Worm (Caenorhabditis elegans) whole organism, L4 larva: ENCODE measurements around the gene C25E10.11.

Experiments
- F44E2.7 ChIP-seq: fragments of 200-800 bp; sonication (Bioruptor generic); IDR thresholded peaks from 2 replicates; pipeline ENCODE4 v2.1.2; 2022; ENCODE audit warnings: missing genetic modification characterization, missing compliant biosample characterization
- Y105C5A.15 ChIP-seq: fragments of 200-800 bp; sonication (Bioruptor generic); IDR thresholded peaks from 2 replicates; pipeline ENCODE4 v1.3.6; 2022; ENCODE audit warnings: missing genetic modification characterization, missing compliant biosample characterization
- Y48G9A.11 ChIP-seq: fragments of 200-800 bp; sonication (Bioruptor generic); IDR thresholded peaks from 2 replicates; pipeline ENCODE4 v1.3.6; 2022; ENCODE audit warnings: missing genetic modification reagents, missing genetic modification characterization, missing compliant biosample characterization
- Y75B8A.6 ChIP-seq: fragments of 200-800 bp; sonication (Bioruptor generic); IDR thresholded peaks from 2 replicates; pipeline ENCODE4 v1.3.6; 2022; ENCODE audit warnings: missing genetic modification reagents, missing genetic modification characterization, missing compliant biosample characterization
- aha-1 ChIP-seq: fragments of 150-350 bp; peaks from one replicate; lab custom pipeline; 2014; ENCODE audit warnings: missing biosample characterization, missing genetic modification characterization
- ama-1 ChIP-seq: fragments of 150-350 bp; optimal IDR thresholded peaks from 2 replicates; lab custom pipeline; 2014; ENCODE audit warnings: inconsistent platforms, mixed read lengths
- arid-1 ChIP-seq: fragments of 200-800 bp; sonication (Bioruptor generic); conservative IDR thresholded peaks from 2 replicates; pipeline ENCODE4 v1.3.6; 2022; ENCODE audit warnings: missing genetic modification reagents, missing genetic modification characterization, missing compliant biosample characterization
- ceh-20 ChIP-seq: fragments of 200-800 bp; sonication (Bioruptor generic); IDR thresholded peaks from 2 replicates; pipeline ENCODE4 v1.3.6; 2022; ENCODE audit warnings: missing genetic modification reagents, missing genetic modification characterization, missing compliant biosample characterization
- ceh-44 ChIP-seq: fragments of 200-800 bp; sonication (Bioruptor generic); IDR thresholded peaks from 2 replicates; pipeline ENCODE4 v1.3.6; 2022; ENCODE audit warnings: missing genetic modification reagents, missing genetic modification characterization, missing compliant biosample characterization
- ces-1 ChIP-seq: fragments of 150-350 bp; sonication (generic microtip); optimal IDR thresholded peaks from 4 replicates; lab custom pipeline; 2014; ENCODE audit warnings: missing biosample characterization, missing genetic modification reagents, missing genetic modification characterization
- cey-2 ChIP-seq: sonication (generic microtip); optimal IDR thresholded peaks from 3 replicates; lab custom pipeline; 2017; ENCODE audit warnings: missing genetic modification characterization, mild to moderate bottlenecking, missing compliant biosample characterization, antibody characterized with exemption, borderline replicate concordance; ENCODE audit not compliant: insufficient read depth
- ctbp-1 ChIP-seq: fragments of 200-800 bp; sonication (Bioruptor generic); IDR thresholded peaks from 2 replicates; pipeline ENCODE4 v1.3.6; 2022; ENCODE audit warnings: missing genetic modification reagents, missing genetic modification characterization, missing compliant biosample characterization
- daf-16 ChIP-seq, 3 experiments: sonication (generic microtip); optimal IDR thresholded peaks; 2 replicates each; lab custom pipeline; 2016 to 2017; ENCODE audit warnings: missing genetic modification characterization in 3 of 3, missing genetic modification reagents in 3 of 3, mild to moderate bottlenecking in 2 of 3, missing compliant biosample characterization in 2 of 3, missing biosample characterization in 1 of 3, moderate library complexity in 1 of 3
- daf-8 ChIP-seq: fragments of 200-800 bp; sonication (Bioruptor generic); IDR thresholded peaks from 2 replicates; pipeline ENCODE4 v1.3.6; 2022; ENCODE audit warnings: missing genetic modification characterization, missing compliant biosample characterization
- dmd-8 ChIP-seq: fragments of 200-800 bp; sonication (Bioruptor generic); IDR thresholded peaks from 2 replicates; pipeline ENCODE4 v1.3.6; 2022; ENCODE audit warnings: missing genetic modification characterization, missing compliant biosample characterization
- dmd-9 ChIP-seq: fragments of 200-800 bp; sonication (Bioruptor generic); IDR thresholded peaks from 2 replicates; pipeline ENCODE4 v1.3.6; 2022; ENCODE audit warnings: missing genetic modification reagents, missing genetic modification characterization, missing compliant biosample characterization
- dve-1 ChIP-seq: sonication (generic microtip); optimal IDR thresholded peaks from 2 replicates; lab custom pipeline; 2017; ENCODE audit warnings: antibody characterized with exemption, mild to moderate bottlenecking, missing genetic modification characterization, missing compliant biosample characterization; ENCODE audit not compliant: insufficient read depth
- fkh-10 ChIP-seq: fragments of 150-350 bp; optimal IDR thresholded peaks from 2 replicates; lab custom pipeline; 2014; ENCODE audit warnings: missing biosample characterization, missing genetic modification reagents, missing genetic modification characterization
- gei-8 ChIP-seq: fragments of 200-800 bp; sonication (Bioruptor generic); optimal IDR thresholded peaks from 2 replicates; lab custom pipeline; 2018; ENCODE audit warnings: mild to moderate bottlenecking, missing genetic modification characterization, missing compliant biosample characterization
- hlh-30 ChIP-seq: sonication (generic microtip); optimal IDR thresholded peaks from 2 replicates; lab custom pipeline; 2017; ENCODE audit warnings: antibody characterized with exemption, mild to moderate bottlenecking, missing genetic modification characterization, missing compliant biosample characterization; ENCODE audit not compliant: insufficient read depth
- lim-7 ChIP-seq: fragments of 200-800 bp; sonication (Bioruptor generic); IDR thresholded peaks from 2 replicates; pipeline ENCODE4 v1.3.6; 2022; ENCODE audit warnings: missing genetic modification characterization, missing compliant biosample characterization
- mep-1 ChIP-seq: fragments of 150-350 bp; sonication (generic microtip); optimal IDR thresholded peaks from 3 replicates; lab custom pipeline; 2014; ENCODE audit warnings: missing biosample characterization, missing genetic modification characterization
- nhr-102 ChIP-seq: sonication (generic microtip); optimal IDR thresholded peaks from 2 replicates; lab custom pipeline; 2016; ENCODE audit warnings: mild to moderate bottlenecking, missing genetic modification characterization, moderate library complexity, missing compliant biosample characterization
- nhr-237 ChIP-seq: sonication (generic microtip); optimal IDR thresholded peaks from 2 replicates; lab custom pipeline; 2017; ENCODE audit warnings: missing biosample characterization, missing genetic modification characterization
- nhr-28 ChIP-seq: fragments of 150-350 bp; optimal IDR thresholded peaks from 2 replicates; lab custom pipeline; 2014; ENCODE audit warnings: missing biosample characterization, missing genetic modification characterization
- nhr-42 ChIP-seq: fragments of 200-800 bp; sonication (Bioruptor generic); IDR thresholded peaks from 2 replicates; pipeline ENCODE4 v1.3.6; 2022; ENCODE audit warnings: missing genetic modification characterization, missing compliant biosample characterization
- nhr-6 ChIP-seq: fragments of 150-350 bp; optimal IDR thresholded peaks from 2 replicates; lab custom pipeline; 2014; ENCODE audit warnings: missing biosample characterization, missing genetic modification characterization
- nhr-77 ChIP-seq: fragments of 150-350 bp; optimal IDR thresholded peaks from 2 replicates; lab custom pipeline; 2014; ENCODE audit warnings: missing biosample characterization, missing genetic modification characterization
- php-3 ChIP-seq: fragments of 200-800 bp; sonication (Bioruptor generic); IDR thresholded peaks from 2 replicates; pipeline ENCODE4 v1.3.6; 2022; ENCODE audit warnings: missing genetic modification reagents, missing genetic modification characterization, missing compliant biosample characterization
- rbr-2 ChIP-seq: sonication (generic microtip); optimal IDR thresholded peaks from 2 replicates; lab custom pipeline; 2016; ENCODE audit warnings: missing genotype, missing genetic modification characterization, missing compliant biosample characterization
- snpc-4 ChIP-seq: fragments of 150-350 bp; optimal IDR thresholded peaks from 2 replicates; lab custom pipeline; 2014; ENCODE audit warnings: missing biosample characterization, missing genetic modification characterization
- spr-3 ChIP-seq: fragments of 200-800 bp; sonication (Bioruptor generic); optimal IDR thresholded peaks from 2 replicates; lab custom pipeline; 2018; ENCODE audit warnings: mild to moderate bottlenecking, missing genetic modification characterization, missing compliant biosample characterization
- tra-1 ChIP-seq: fragments of 200-800 bp; sonication (Bioruptor generic); IDR thresholded peaks from 2 replicates; pipeline ENCODE4 v1.3.6; 2022; ENCODE audit warnings: missing genetic modification reagents, missing genetic modification characterization, missing compliant biosample characterization
- unc-62 ChIP-seq, 3 experiments: fragments of 150-350 bp in 1 of 3; sonication (generic microtip); optimal IDR thresholded peaks in 2 of 3; peaks in 1 of 3; 1 replicate in 1 of 3; 2 replicates in 2 of 3; lab custom pipeline; 2014 to 2017; ENCODE audit warnings: missing biosample characterization in 3 of 3, missing genetic modification characterization in 3 of 3, missing genetic modification reagents in 3 of 3, missing genotype in 1 of 3
- zag-1 ChIP-seq: fragments of 150-350 bp; optimal IDR thresholded peaks from 2 replicates; lab custom pipeline; 2014; ENCODE audit warnings: missing biosample characterization, missing genetic modification characterization
- zip-2 ChIP-seq: fragments of 150-350 bp; optimal IDR thresholded peaks from 2 replicates; lab custom pipeline; 2014; ENCODE audit warnings: missing biosample characterization, missing genetic modification characterization

Gene C25E10.11

DNA sequence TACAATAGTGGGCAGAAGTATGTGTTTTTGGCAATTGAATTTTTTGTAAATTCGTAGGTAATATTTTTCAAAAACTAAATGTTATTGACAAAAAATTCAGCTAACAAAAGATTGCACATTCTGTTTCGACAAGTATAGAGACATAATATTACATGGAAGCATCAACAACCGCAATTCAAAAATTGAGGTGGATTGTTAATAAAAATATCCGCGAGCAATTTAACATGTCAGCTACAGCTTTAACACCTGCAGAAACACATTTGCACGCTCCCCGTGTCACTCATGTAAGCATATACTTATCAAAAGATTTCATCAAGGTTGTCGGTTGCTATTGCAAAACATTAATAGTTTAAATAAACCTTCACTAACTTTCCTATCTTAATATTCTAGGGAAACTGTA is 22.8 kb downstream of the C25E10.11 start, which contains the start of gene srsx-34:
Gene srsx-34, plus strand, starts transcription at position 301 of the 400 bp plus-strand sequence.
- TF ChIP-seq rbr-2 (no peak), nhr-42 (GFP tag; lab: Robert Waterston, UW) (no peak), aha-1 (tag; lab: Kevin White, UChicago) (peak; percentile 31), zag-1 (tag; lab: Kevin White, UChicago) (no peak), zip-2 (tag; lab: Kevin White, UChicago) (no peak)

ce11 chrV:9033267-9033666 is 25.3 kb downstream of the C25E10.11 start, which contains the start of gene C25E10.4:
Gene C25E10.4 (plus strand): TSS chrV:9033567.
- TF ChIP-seq tra-1 (GFP tag; lab: Robert Waterston, UW) (no peak), ceh-44 (GFP tag; lab: Robert Waterston, UW) (no peak), aha-1 (tag; lab: Kevin White, UChicago) (peak; percentile 37)
- TF ChIP-seq, all 104 proteins: peak for 1

- TF ChIP-seq ceh-44 (GFP tag; lab: Robert Waterston, UW) (no peak), arid-1 (GFP tag; lab: Robert Waterston, UW) (no peak), ama-1 (lab: Kevin White, UChicago) (no peak), hlh-30 (tag; lab: Kevin White, UChicago) (no peak), dmd-8 (GFP tag; lab: Robert Waterston, UW) (no peak), dve-1 (tag; lab: Kevin White, UChicago) (no peak), ctbp-1 (GFP tag; lab: Robert Waterston, UW) (no peak), fkh-10 (GFP tag; lab: Kevin White, UChicago) (no peak), nhr-6 (tag; lab: Kevin White, UChicago) (no peak), dmd-9 (GFP tag; lab: Robert Waterston, UW) (no peak), cey-2 (tag; lab: Kevin White, UChicago) (no peak), daf-8 (GFP tag; lab: Robert Waterston, UW) (no peak), daf-16 (GFP tag; optimal IDR thresholded peaks at IDR 0.05; lab: Kevin White, UChicago) (no peak), daf-16 (tag; optimal IDR thresholded peaks at IDR 0.05; lab: Kevin White, UChicago) (no peak), aha-1 (tag; lab: Kevin White, UChicago) (no peak), nhr-237 (no peak)
Observed at ce11 chrV:9030248-9030647, 28.3 kb downstream of the C25E10.11 start, which contains the start of gene C25E10.5. Gene C25E10.5 (plus strand): TSS chrV:9030548.

- peak in 1 of 2 experiments; percentile 58 for TF ChIP-seq unc-62 (GFP tag; optimal IDR thresholded peaks at IDR 0.05 in 1 of 2; lab: Kevin White, UChicago)
- TF ChIP-seq unc-62 (tag; optimal IDR thresholded peaks at IDR 0.05; lab: Kevin White, UChicago) = no peak
- TF ChIP-seq ceh-20 (GFP tag; lab: Robert Waterston, UW) = no peak
- TF ChIP-seq, all 104 proteins: peak for 1
Observed at ce11 chrV:9024713-9025112, 33.8 kb downstream of the C25E10.11 start, which contains the start of gene bus-1. Gene bus-1 (minus strand): TSS chrV:9024813.

- TF ChIP-seq nhr-28 (tag; lab: Kevin White, UChicago) = no peak
- no peak for TF ChIP-seq F44E2.7
- TF ChIP-seq snpc-4 = no peak
- no peak for TF ChIP-seq Y48G9A.11
- TF ChIP-seq spr-3 (GFP tag; lab: Kevin White, UChicago) = no peak
- no peak for TF ChIP-seq Y105C5A.15 (GFP tag; lab: Robert Waterston, UW)
- TF ChIP-seq nhr-102 (tag; lab: Kevin White, UChicago) = no peak
- no peak for TF ChIP-seq fkh-10 (GFP tag; lab: Kevin White, UChicago)
- TF ChIP-seq php-3 (GFP tag; lab: Robert Waterston, UW) = no peak
- no peak for TF ChIP-seq mep-1 (tag; lab: Kevin White, UChicago)
- no peak for TF ChIP-seq nhr-77 (tag; lab: Kevin White, UChicago)
- TF ChIP-seq ces-1 (GFP tag; lab: Kevin White, UChicago) = no peak
- no peak for TF ChIP-seq zip-2 (tag; lab: Kevin White, UChicago)
- no peak for TF ChIP-seq gei-8 (GFP tag; lab: Kevin White, UChicago)
- no peak for TF ChIP-seq ceh-44 (GFP tag; lab: Robert Waterston, UW)
- no peak for TF ChIP-seq aha-1 (tag; lab: Kevin White, UChicago)
- TF ChIP-seq lim-7 = no peak
- no peak for TF ChIP-seq Y75B8A.6
Observed at ce11 chrV:9022078-9022477, 36.4 kb downstream of the C25E10.11 start, which contains the start of gene oac-41. Gene oac-41 (minus strand): TSS chrV:9022178.
